Fruit fly (Drosophila melanogaster): ENCODE measurements around the gene Akap200.
A peak's percentile ranks its signal among the peaks of the same experiment; 100 is the strongest.

Akap200 gene

DNA sequence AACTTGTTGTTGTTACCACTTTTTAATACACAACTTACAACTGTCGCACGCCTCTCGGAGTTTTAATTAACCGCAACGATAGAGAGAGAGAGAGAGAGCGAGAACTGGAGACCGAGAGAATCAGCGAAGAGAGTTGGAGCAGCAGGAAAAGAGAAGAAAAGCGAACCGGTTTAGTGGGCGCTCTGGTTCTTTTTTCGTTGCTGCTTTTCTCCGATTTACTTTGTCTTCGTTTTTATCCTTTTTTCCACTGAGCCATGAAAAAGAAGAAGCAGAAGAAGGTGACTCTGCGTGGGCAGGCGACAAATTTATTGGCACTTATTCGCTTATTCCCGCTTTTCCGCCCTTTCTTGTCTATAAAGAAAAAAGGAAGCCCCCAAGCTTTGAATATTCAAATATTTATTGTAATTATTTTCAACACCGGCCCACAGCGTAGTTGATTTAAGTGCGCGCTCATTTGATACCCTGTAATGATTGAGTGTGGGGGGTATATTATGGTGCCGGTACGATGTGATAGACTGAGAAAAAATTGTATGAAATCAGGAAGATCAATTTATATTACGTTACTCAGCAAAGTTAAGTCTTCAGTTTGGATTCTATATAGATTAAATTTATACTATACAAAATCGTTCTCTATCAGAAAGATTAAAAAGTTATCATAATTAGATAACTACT is 4.9 kb downstream of the Akap200 start:
- TF ChIP-seq esn (GFP tag; optimal IDR thresholded peaks at IDR 0.05) (no peak), Sox102F (GFP tag; optimal IDR thresholded peaks at IDR 0.05) (no peak), CG6792 (GFP tag; optimal IDR thresholded peaks at IDR 0.05) (no peak), topi (GFP tag; optimal IDR thresholded peaks at IDR 0.05) (no peak), Sox15 (GFP tag; optimal IDR thresholded peaks at IDR 0.05) (no peak), Met (GFP tag; optimal IDR thresholded peaks at IDR 0.05) (peak; percentile 11), vri (GFP tag; optimal IDR thresholded peaks at IDR 0.05) (no peak), CG15336 (GFP tag; IDR thresholded peaks at IDR 0.05) (peak; percentile 32; the same call in 1 of the 2 replicates), CG34406 (GFP tag; optimal IDR thresholded peaks at IDR 0.05) (no peak), CG6163 (GFP tag; IDR thresholded peaks at IDR 0.05) (peak; percentile 72; the same call in 2 of the 3 replicates), eg (GFP tag; IDR thresholded peaks at IDR 0.05) (peak; percentile 7; the same call in 1 of the 3 replicates), OdsH (GFP tag; optimal IDR thresholded peaks at IDR 0.05) (peak; percentile 44), net (GFP tag; optimal IDR thresholded peaks at IDR 0.05) (no peak), cyc (GFP tag; optimal IDR thresholded peaks at IDR 0.05) (no peak), fd59A (GFP tag; optimal IDR thresholded peaks at IDR 0.05) (peak; percentile 9), Eip75B (GFP tag; optimal IDR thresholded peaks at IDR 0.05) (peak; percentile 15), Hr39 (GFP tag; optimal IDR thresholded peaks at IDR 0.05) (no peak), CG6808 (GFP tag; optimal IDR thresholded peaks at IDR 0.05) (peak; percentile 75), Hr38 (GFP tag; optimal IDR thresholded peaks at IDR 0.05) (no peak), achi (GFP tag; optimal IDR thresholded peaks at IDR 0.05) (peak; percentile 7), CG31627 (GFP tag; optimal IDR thresholded peaks at IDR 0.05) (peak; percentile 2), Eip93F (GFP tag; optimal IDR thresholded peaks at IDR 0.05) (no peak), pdm3 (GFP tag; optimal IDR thresholded peaks at IDR 0.05) (peak; percentile 17), CG9139 (GFP tag; optimal IDR thresholded peaks at IDR 0.05) (peak; percentile 67), CG6854 (GFP tag; optimal IDR thresholded peaks at IDR 0.05) (no peak), CG8632 (GFP tag; optimal IDR thresholded peaks at IDR 0.05) (peak; percentile 29), CG11902 (GFP tag; optimal IDR thresholded peaks at IDR 0.05) (no peak), Blimp-1 (GFP tag; optimal IDR thresholded peaks at IDR 0.05) (no peak), dac (GFP tag; optimal IDR thresholded peaks at IDR 0.05) (no peak), Ets21C (GFP tag; optimal IDR thresholded peaks at IDR 0.05) (no peak), CG8119 (GFP tag; IDR thresholded peaks at IDR 0.05) (no peak), CG11294 (GFP tag; IDR thresholded peaks at IDR 0.05) (no peak), ss (GFP tag; optimal IDR thresholded peaks at IDR 0.05) (peak; percentile 75 to 82), CG1621 (tag; optimal IDR thresholded peaks at IDR 0.05) (peak; percentile 46), fd85E (GFP tag; optimal IDR thresholded peaks at IDR 0.05) (no peak), CG10631 (GFP tag; optimal IDR thresholded peaks at IDR 0.05) (peak; percentile 54), Smox (GFP tag; optimal IDR thresholded peaks at IDR 0.05) (peak; percentile 23), CG7368 (GFP tag; optimal IDR thresholded peaks at IDR 0.05) (no peak), Lpt (GFP tag; optimal IDR thresholded peaks at IDR 0.05) (peak; percentile 6), CG3032 (tag; optimal IDR thresholded peaks at IDR 0.05) (peak; percentile 27), CG11762 (GFP tag; optimal IDR thresholded peaks at IDR 0.05; ENCODE audit: insufficient read depth) (no peak), CG10669 (GFP tag; optimal IDR thresholded peaks at IDR 0.05) (peak; percentile 22), Sox14 (GFP tag; optimal IDR thresholded peaks at IDR 0.05) (peak; percentile 7), CG16779 (tag; optimal IDR thresholded peaks at IDR 0.05) (no peak), CG3919 (GFP tag; optimal IDR thresholded peaks at IDR 0.05) (peak; percentile 9), CG8319 (GFP tag; optimal IDR thresholded peaks at IDR 0.05) (no peak), lz (GFP tag; optimal IDR thresholded peaks at IDR 0.05) (no peak), Hr4 (GFP tag; optimal IDR thresholded peaks at IDR 0.05) (peak; percentile 35), CG32006 (GFP tag; optimal IDR thresholded peaks at IDR 0.05) (peak; percentile 63), spab (GFP tag; optimal IDR thresholded peaks at IDR 0.05) (peak; percentile 40), acj6 (GFP tag; optimal IDR thresholded peaks at IDR 0.05) (peak; percentile 14)

All from whole organism, prepupa.